Fruit fly (Drosophila melanogaster) whole organism, embryonic: ENCODE measurements around the gene fit.
A peak's percentile ranks its signal among the peaks of the same experiment; 100 is the strongest.

ENCODE experiments used
- BEAF-32 ChIP-seq: fragments of 200-800 bp; sonication (Bioruptor generic); optimal IDR thresholded peaks from 3 replicates; lab custom pipeline; 2017; ENCODE audit warnings: missing biosample characterization, missing genetic modification characterization, mild to moderate bottlenecking, moderate library complexity, missing genetic modification reagents
- CG12071 ChIP-seq: fragments of 200-800 bp; sonication (Bioruptor generic); optimal IDR thresholded peaks from 3 replicates; lab custom pipeline; 2018; ENCODE audit warnings: missing biosample characterization, mild to moderate bottlenecking, missing genetic modification characterization
- CG13894 ChIP-seq: fragments of 200-800 bp; sonication (Bioruptor generic); optimal IDR thresholded peaks from 3 replicates; lab custom pipeline; 2018; ENCODE audit warnings: missing biosample characterization, mild to moderate bottlenecking, missing genetic modification characterization, moderate library complexity
- CG14710 ChIP-seq: fragments of 200-800 bp; sonication (Bioruptor generic); optimal IDR thresholded peaks from 3 replicates; lab custom pipeline; 2019; ENCODE audit warnings: missing biosample characterization, mild to moderate bottlenecking, missing genetic modification characterization, moderate library complexity
- CG1602 ChIP-seq: fragments of 200-800 bp; sonication (Bioruptor generic); optimal IDR thresholded peaks from 3 replicates; lab custom pipeline; 2016; ENCODE audit warnings: missing biosample characterization, missing genetic modification characterization
- CG17361 ChIP-seq: fragments of 200-800 bp; sonication (Bioruptor generic); IDR thresholded peaks from 3 replicates; pipeline ENCODE4 v1.3.6; 2022; ENCODE audit warnings: missing biosample characterization, missing genetic modification characterization
- CG18619 ChIP-seq: fragments of 200-800 bp; sonication (Bioruptor generic); optimal IDR thresholded peaks from 3 replicates; lab custom pipeline; 2017; ENCODE audit warnings: missing biosample characterization, mild to moderate bottlenecking, missing genetic modification characterization
- CG2678 ChIP-seq: fragments of 200-800 bp; sonication (Bioruptor generic); optimal IDR thresholded peaks from 3 replicates; lab custom pipeline; 2019; ENCODE audit warnings: missing biosample characterization, mild to moderate bottlenecking, missing genetic modification characterization, moderate library complexity
- CG2889 ChIP-seq: fragments of 200-800 bp; sonication (Bioruptor generic); IDR thresholded peaks from 3 replicates; pipeline ENCODE4 v1.3.6; 2022; ENCODE audit warnings: missing biosample characterization, missing genetic modification characterization
- CG33557 ChIP-seq: fragments of 200-800 bp; sonication (Bioruptor generic); optimal IDR thresholded peaks from 2 replicates; lab custom pipeline; 2019; ENCODE audit warnings: missing biosample characterization, mild to moderate bottlenecking, missing genetic modification characterization, moderate library complexity
- CG34224 ChIP-seq: fragments of 200-800 bp; sonication (Bioruptor generic); IDR thresholded peaks from 3 replicates; pipeline ENCODE4 v1.3.6; 2022; ENCODE audit warnings: missing biosample characterization, missing genetic modification characterization; ENCODE audit not compliant: partially characterized antibody
- CG3838 ChIP-seq: fragments of 200-800 bp; sonication (Bioruptor generic); optimal IDR thresholded peaks from 3 replicates; lab custom pipeline; 2016; ENCODE audit warnings: missing biosample characterization, missing genetic modification characterization
- CG4820 ChIP-seq: fragments of 200-800 bp; sonication (Bioruptor generic); optimal IDR thresholded peaks from 3 replicates; lab custom pipeline; 2016; ENCODE audit warnings: missing biosample characterization, missing genetic modification characterization
- CG4854 ChIP-seq: fragments of 200-800 bp; sonication (Bioruptor generic); optimal IDR thresholded peaks from 2 replicates; lab custom pipeline; 2016; ENCODE audit warnings: missing biosample characterization, missing genetic modification characterization, inconsistent platforms
- CG5180 ChIP-seq: fragments of 200-800 bp; sonication (Bioruptor generic); optimal IDR thresholded peaks from 3 replicates; lab custom pipeline; 2017; ENCODE audit warnings: missing biosample characterization, missing genetic modification characterization, mild to moderate bottlenecking, moderate library complexity, missing genetic modification reagents
- CG7556 ChIP-seq: fragments of 200-800 bp; sonication (Bioruptor generic); optimal IDR thresholded peaks from 2 replicates; lab custom pipeline; 2017; ENCODE audit warnings: missing biosample characterization, mild to moderate bottlenecking, missing genetic modification characterization
- CG8765 ChIP-seq: fragments of 200-800 bp; sonication (Bioruptor generic); IDR thresholded peaks from 2 replicates; pipeline ENCODE4 v1.3.6; 2022; ENCODE audit warnings: missing biosample characterization, missing genetic modification characterization
- CG9817 ChIP-seq: fragments of 200-800 bp; sonication (Bioruptor generic); optimal IDR thresholded peaks from 2 replicates; lab custom pipeline; 2018; ENCODE audit warnings: missing biosample characterization, mild to moderate bottlenecking, missing genetic modification characterization, moderate library complexity
- HLH54F ChIP-seq: fragments of 200-800 bp; sonication (Bioruptor generic); optimal IDR thresholded peaks from 3 replicates; lab custom pipeline; 2016; ENCODE audit warnings: missing biosample characterization, missing genetic modification characterization
- Hey ChIP-seq: fragments of 200-800 bp; sonication (Bioruptor generic); optimal IDR thresholded peaks from 3 replicates; lab custom pipeline; 2018; ENCODE audit warnings: missing biosample characterization, mild to moderate bottlenecking, missing genetic modification characterization
- Lim3 ChIP-seq: fragments of 200-800 bp; sonication (Bioruptor generic); IDR thresholded peaks from 2 replicates; pipeline ENCODE4 v1.3.6; 2022; ENCODE audit warnings: missing biosample characterization, missing genetic modification characterization
- Lpt ChIP-seq: fragments of >200 bp; optimal IDR thresholded peaks from 2 replicates; lab custom pipeline; 2018; ENCODE audit warnings: missing biosample characterization, missing genetic modification characterization
- Poxn ChIP-seq: fragments of 200-800 bp; sonication (Bioruptor generic); IDR thresholded peaks from 2 replicates; pipeline ENCODE4 v1.3.6; 2022; ENCODE audit warnings: missing biosample characterization, missing genetic modification characterization
- Rx ChIP-seq: fragments of 200-800 bp; sonication (Bioruptor generic); IDR thresholded peaks from 2 replicates; pipeline ENCODE4 v1.3.6; 2022; ENCODE audit warnings: missing biosample characterization, missing genetic modification characterization
- Side ChIP-seq: fragments of 200-800 bp; sonication (Bioruptor generic); optimal IDR thresholded peaks from 2 replicates; lab custom pipeline; 2016; ENCODE audit warnings: missing biosample characterization, missing genetic modification characterization
- Trl ChIP-seq, 3 experiments: fragments of >200 bp in 2 of 3; fragments of 200-800 bp in 1 of 3; sonication (Bioruptor generic) in 1 of 3; optimal IDR thresholded peaks; 2 replicates in 1 of 3; 3 replicates in 2 of 3; lab custom pipeline; 2016 to 2017; ENCODE audit warnings: missing biosample characterization in 1 of 3, missing genetic modification characterization in 1 of 3
- amos ChIP-seq: fragments of 200-800 bp; sonication (Bioruptor generic); IDR thresholded peaks from 2 replicates; pipeline ENCODE4 v1.3.6; 2022; ENCODE audit warnings: missing biosample characterization, missing genetic modification characterization; ENCODE audit not compliant: partially characterized antibody
- bab2 ChIP-seq: fragments of 200-800 bp; sonication (Bioruptor generic); optimal IDR thresholded peaks from 2 replicates; lab custom pipeline; 2016; ENCODE audit warnings: missing biosample characterization, missing genetic modification characterization
- bigmax ChIP-seq: fragments of 200-800 bp; sonication (Bioruptor generic); optimal IDR thresholded peaks from 2 replicates; lab custom pipeline; 2018; ENCODE audit warnings: missing biosample characterization, mild to moderate bottlenecking, missing genetic modification characterization
- cato ChIP-seq: fragments of 200-800 bp; sonication (Bioruptor generic); optimal IDR thresholded peaks from 2 replicates; lab custom pipeline; 2016; ENCODE audit warnings: missing biosample characterization, missing genetic modification characterization, borderline replicate concordance
- crol ChIP-seq: fragments of 200-800 bp; sonication (Bioruptor generic); IDR thresholded peaks from 2 replicates; pipeline ENCODE4 v1.3.6; 2022; ENCODE audit warnings: missing biosample characterization, missing genetic modification characterization
- dan ChIP-seq: fragments of 200-800 bp; sonication (Bioruptor generic); IDR thresholded peaks from 2 replicates; pipeline ENCODE4 v1.3.6; 2022; ENCODE audit warnings: missing biosample characterization, missing genetic modification characterization
- ems ChIP-seq: fragments of 200-800 bp; sonication (Bioruptor generic); optimal IDR thresholded peaks from 3 replicates; lab custom pipeline; 2016; ENCODE audit warnings: missing biosample characterization, missing genetic modification characterization
- en ChIP-seq: fragments of 200-800 bp; sonication (Bioruptor generic); optimal IDR thresholded peaks from 2 replicates; lab custom pipeline; 2016; ENCODE audit warnings: missing biosample characterization, missing genetic modification characterization
- esg ChIP-seq: fragments of 200-800 bp; sonication (Bioruptor generic); conservative IDR thresholded peaks from 2 replicates; pipeline ENCODE4 v1.3.6; 2022; ENCODE audit warnings: missing biosample characterization, missing genetic modification characterization
- ftz-f1 ChIP-seq: fragments of 200-800 bp; sonication (Bioruptor generic); optimal IDR thresholded peaks from 2 replicates; lab custom pipeline; 2016; ENCODE audit warnings: missing biosample characterization, missing genetic modification characterization
- gce ChIP-seq: fragments of 200-800 bp; sonication (Bioruptor generic); IDR thresholded peaks from 3 replicates; pipeline ENCODE4 v1.3.6; 2022; ENCODE audit warnings: missing biosample characterization, missing genetic modification characterization
- gem ChIP-seq: fragments of 200-800 bp; sonication (Bioruptor generic); optimal IDR thresholded peaks from 2 replicates; lab custom pipeline; 2019; ENCODE audit warnings: missing biosample characterization, mild to moderate bottlenecking, missing genetic modification characterization, moderate library complexity
- gfzf ChIP-seq: fragments of 200-800 bp; sonication (Bioruptor generic); optimal IDR thresholded peaks from 2 replicates; lab custom pipeline; 2016; ENCODE audit warnings: missing biosample characterization, mild to moderate bottlenecking, missing genetic modification characterization, moderate library complexity
- grau ChIP-seq: fragments of 200-800 bp; optimal IDR thresholded peaks from 3 replicates; lab custom pipeline; 2019; ENCODE audit warnings: missing biosample characterization, mild to moderate bottlenecking, missing genetic modification characterization, moderate library complexity
- hb ChIP-seq: fragments of 200-800 bp; sonication (Bioruptor generic); IDR thresholded peaks from 3 replicates; pipeline ENCODE4 v1.3.6; 2022; ENCODE audit warnings: missing biosample characterization, missing genetic modification characterization; ENCODE audit not compliant: partially characterized antibody
- jing ChIP-seq: fragments of 200-800 bp; sonication (Bioruptor generic); optimal IDR thresholded peaks from 2 replicates; lab custom pipeline; 2018; ENCODE audit warnings: missing biosample characterization, mild to moderate bottlenecking, missing genetic modification characterization
- jumu ChIP-seq: fragments of 200-800 bp; sonication (Bioruptor generic); optimal IDR thresholded peaks from 3 replicates; lab custom pipeline; 2016; ENCODE audit warnings: missing biosample characterization, missing genetic modification characterization
- maf-S ChIP-seq: fragments of 200-800 bp; sonication (Bioruptor generic); optimal IDR thresholded peaks from 2 replicates; lab custom pipeline; 2016; ENCODE audit warnings: missing biosample characterization, missing genetic modification characterization
- nerfin-1 ChIP-seq: fragments of 200-800 bp; sonication (Bioruptor generic); optimal IDR thresholded peaks from 3 replicates; lab custom pipeline; 2019; ENCODE audit warnings: missing biosample characterization, mild to moderate bottlenecking, missing genetic modification characterization, moderate library complexity
- ranshi ChIP-seq: fragments of 200-800 bp; sonication (Bioruptor generic); IDR thresholded peaks from 2 replicates; pipeline ENCODE4 v1.3.6; 2022; ENCODE audit warnings: missing biosample characterization, missing genetic modification characterization
- sens-2 ChIP-seq: fragments of 200-800 bp; sonication (Bioruptor generic); IDR thresholded peaks from 2 replicates; pipeline ENCODE4 v1.3.6; 2022; ENCODE audit warnings: missing biosample characterization, missing genetic modification characterization
- tio ChIP-seq: fragments of 200-800 bp; sonication (Bioruptor generic); optimal IDR thresholded peaks from 2 replicates; lab custom pipeline; 2017; ENCODE audit warnings: missing biosample characterization, missing genetic modification characterization, inconsistent platforms
- tx ChIP-seq: fragments of 200-800 bp; sonication (Bioruptor generic); optimal IDR thresholded peaks from 2 replicates; lab custom pipeline; 2016; ENCODE audit warnings: missing biosample characterization, missing genetic modification characterization

Gene fit

DNA sequence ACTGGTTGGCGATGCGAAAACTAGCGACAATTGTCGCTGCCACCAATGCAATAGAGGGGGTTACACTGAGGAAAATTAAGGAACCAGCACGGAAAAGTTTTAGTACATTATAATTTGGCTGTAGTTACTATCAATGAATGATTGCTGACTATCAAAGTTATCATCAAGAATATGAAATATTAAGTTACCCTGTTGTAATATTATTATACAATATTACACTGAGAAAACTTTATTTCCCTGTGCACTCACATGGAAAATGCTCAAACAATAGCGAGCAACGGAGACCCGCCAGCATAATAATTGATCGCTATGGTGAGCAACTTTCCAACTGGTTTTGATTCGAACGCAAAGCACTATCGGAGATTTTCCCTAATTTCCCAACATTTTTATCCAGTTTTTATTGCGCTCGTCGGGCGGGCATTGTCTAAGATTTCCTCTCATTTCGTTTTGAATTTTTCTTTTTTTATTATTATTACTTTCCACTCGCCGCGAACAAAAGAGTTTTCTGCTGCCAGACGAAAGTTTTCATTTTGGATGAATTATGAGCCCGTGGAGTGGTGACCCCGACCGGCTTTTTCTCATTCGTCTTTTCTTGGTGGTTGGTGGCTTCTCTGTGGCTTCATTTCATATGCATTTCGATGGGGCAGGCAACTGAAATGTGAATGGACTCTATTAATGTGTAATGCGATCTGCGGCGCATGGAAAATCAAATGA is 22.0 kb downstream of the fit start (continued):
- TF ChIP-seq grau (tag; lab: Kevin White, UChicago) (peak; percentile 83), jumu (GFP tag; lab: Kevin White, UChicago) (peak; percentile 38), gem (peak; percentile 95), ftz-f1 (GFP tag; lab: Kevin White, UChicago) (no peak), CG33557 (GFP tag; lab: Kevin White, UChicago) (peak; percentile 79), CG17361 (GFP tag; lab: Robert Waterston, UW) (peak; percentile 90), gce (peak; percentile 81), ranshi (GFP tag; lab: Robert Waterston, UW) (peak; percentile 58), CG9817 (tag; lab: Kevin White, UChicago) (peak; percentile 55), CG2678 (tag; lab: Kevin White, UChicago) (peak; percentile 75), CG34224 (GFP tag; lab: Robert Waterston, UW) (no peak), CG8765 (GFP tag; lab: Robert Waterston, UW) (no peak), CG4820 (GFP tag; lab: Kevin White, UChicago) (peak; percentile 75), Lpt (GFP tag; lab: Kevin White, UChicago) (no peak), CG2889 (no peak), CG7556 (peak; percentile 90), Trl (optimal IDR thresholded peaks at IDR 0.05; lab: Kevin White, UChicago) (no peak), Trl (GFP tag; optimal IDR thresholded peaks at IDR 0.05; lab: Kevin White, UChicago) (peak; percentile 58), CG5180 (peak; percentile 60), bigmax (GFP tag; lab: Kevin White, UChicago) (no peak), jing (GFP tag; lab: Kevin White, UChicago) (peak; percentile 70), dan (no peak), amos (GFP tag; lab: Robert Waterston, UW) (no peak), Poxn (GFP tag; lab: Robert Waterston, UW) (no peak), sens-2 (peak; percentile 80), CG12071 (GFP tag; lab: Kevin White, UChicago) (peak; percentile 43), ems (GFP tag; lab: Kevin White, UChicago) (no peak), Side (peak; percentile 36), cato (GFP tag; lab: Kevin White, UChicago) (peak; percentile 54), CG1602 (GFP tag; lab: Kevin White, UChicago) (peak; percentile 69), hb (GFP tag; lab: Robert Waterston, UW) (no peak), CG13894 (tag; lab: Kevin White, UChicago) (no peak), Hey (tag; lab: Kevin White, UChicago) (no peak), tx (GFP tag; lab: Kevin White, UChicago) (no peak), gfzf (GFP tag; lab: Kevin White, UChicago) (no peak), CG18619 (peak; percentile 62), BEAF-32 (GFP tag; lab: Kevin White, UChicago) (no peak), CG14710 (peak; percentile 68), CG3838 (GFP tag; lab: Kevin White, UChicago) (no peak), bab2 (GFP tag; lab: Kevin White, UChicago) (peak; percentile 43), Rx (peak; percentile 65), en (GFP tag; lab: Kevin White, UChicago) (peak; percentile 21), Lim3 (GFP tag; lab: Robert Waterston, UW) (no peak), crol (GFP tag; lab: Robert Waterston, UW) (no peak), nerfin-1 (tag; lab: Kevin White, UChicago) (peak; percentile 79), maf-S (GFP tag; lab: Kevin White, UChicago) (peak; percentile 42), CG4854 (GFP tag; lab: Kevin White, UChicago) (peak; percentile 53), tio (peak; percentile 54), esg (GFP tag; lab: Robert Waterston, UW) (peak; percentile 65), HLH54F (no peak)
